Fruit fly (Drosophila melanogaster): ENCODE results near the gene CG5888.

DNA sequence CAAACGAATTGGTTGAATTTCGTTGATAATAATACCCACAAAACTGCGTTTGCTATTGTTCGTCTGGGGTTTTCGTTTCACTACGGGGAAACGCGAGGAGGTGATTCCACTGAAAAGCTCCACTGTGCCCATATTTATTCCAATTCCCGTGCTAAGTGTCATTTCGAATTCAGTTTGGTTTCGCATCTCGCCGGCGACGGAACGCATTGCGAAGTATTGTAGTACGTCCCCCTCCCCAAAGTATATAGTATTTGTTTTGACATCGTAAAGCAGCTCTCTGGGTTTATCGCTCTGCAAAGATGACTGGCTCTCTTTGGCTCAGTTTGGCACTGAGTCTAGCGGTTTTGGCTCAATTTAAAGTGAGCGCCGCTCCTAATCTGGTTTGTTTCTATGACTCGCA, 2.6 kb upstream of the CG5888 start, which contains the start of gene Idgf3:
- no peak for TF ChIP-seq insv (optimal IDR thresholded peaks at IDR 0.05)
- no peak for TF ChIP-seq Myc (optimal IDR thresholded peaks at IDR 0.05)
- no peak for TF ChIP-seq h (optimal IDR thresholded peaks at IDR 0.05)
